Worm (Caenorhabditis elegans) whole organism, L4 larva: ENCODE measurements around the gene W02B3.4.

Experiments
- egl-27 ChIP-seq: sonication (generic microtip); optimal IDR thresholded peaks from 3 replicates; lab custom pipeline; 2017; ENCODE audit warnings: missing biosample characterization, missing genetic modification reagents, missing genetic modification characterization
- zip-2 ChIP-seq: fragments of 150-350 bp; optimal IDR thresholded peaks from 2 replicates; lab custom pipeline; 2014; ENCODE audit warnings: missing biosample characterization, missing genetic modification characterization

DNA sequence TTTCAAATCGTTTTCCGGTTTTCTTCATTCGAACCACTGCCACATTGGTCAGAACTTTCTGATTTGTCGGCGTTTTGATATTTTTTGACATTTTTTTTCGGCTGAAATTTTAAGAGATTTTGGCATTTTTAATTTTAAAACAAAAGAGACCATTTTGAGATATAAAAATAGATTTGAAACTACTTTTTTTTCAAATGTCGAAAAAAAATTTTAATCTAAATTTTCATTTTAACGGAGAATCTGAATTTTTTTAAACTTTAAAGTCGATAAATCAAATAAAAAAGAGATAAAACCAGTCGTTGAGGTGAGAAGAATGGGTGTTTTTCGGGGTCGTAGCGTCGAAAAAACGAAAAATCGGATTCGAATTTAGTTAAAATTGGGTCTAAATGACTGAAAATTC lies 44.9 kb downstream of the W02B3.4 start, which contains the start of gene sbds-1:
- TF ChIP-seq zip-2 (tag; lab: Kevin White, UChicago) (no peak), egl-27 (tag; lab: Kevin White, UChicago) (no peak)
